Worm (Caenorhabditis elegans): ENCODE measurements around the gene klf-3.

klf-3 gene

DNA sequence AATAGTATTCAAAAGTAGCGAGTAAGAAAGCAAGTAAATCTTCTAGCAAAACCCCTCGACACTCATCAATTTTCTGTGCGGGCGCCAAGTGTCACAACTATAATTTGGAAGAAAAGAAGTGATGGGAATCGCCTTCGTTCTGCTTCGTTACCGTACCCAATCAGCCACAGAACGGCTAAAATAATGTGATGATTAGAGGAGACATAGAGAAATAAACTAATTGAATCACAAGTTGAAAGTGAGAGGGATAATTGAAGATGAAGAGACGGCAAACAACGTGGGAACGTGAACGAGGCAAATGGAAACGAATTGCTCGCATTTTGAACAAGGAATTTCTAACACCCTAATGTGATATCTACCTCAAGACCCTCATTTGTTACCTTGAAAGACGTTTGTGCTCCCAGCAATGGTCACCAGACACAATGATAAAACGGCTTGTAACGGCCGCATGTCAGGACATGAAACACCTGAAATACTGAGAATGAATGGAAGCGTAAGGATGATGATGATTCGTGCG lies 26.0 kb downstream of the klf-3 start, which contains the start of gene T19D12.6:
Gene T19D12.6 (minus strand): TSS at position 467 of the 517 bp plus-strand sequence.
- TF ChIP-seq hmg-1.2 (GFP tag; IDR thresholded peaks at IDR 0.05) = peak; percentile 6; the same call in 1 of the 2 replicates
- no peak for TF ChIP-seq tbx-9 (tag; optimal IDR thresholded peaks at IDR 0.05; ENCODE audit: borderline replicate concordance)
- no peak for TF ChIP-seq unc-130 (GFP tag; optimal IDR thresholded peaks at IDR 0.05)
- TF ChIP-seq D2030.7 (GFP tag; IDR thresholded peaks at IDR 0.05) = no peak

DNA sequence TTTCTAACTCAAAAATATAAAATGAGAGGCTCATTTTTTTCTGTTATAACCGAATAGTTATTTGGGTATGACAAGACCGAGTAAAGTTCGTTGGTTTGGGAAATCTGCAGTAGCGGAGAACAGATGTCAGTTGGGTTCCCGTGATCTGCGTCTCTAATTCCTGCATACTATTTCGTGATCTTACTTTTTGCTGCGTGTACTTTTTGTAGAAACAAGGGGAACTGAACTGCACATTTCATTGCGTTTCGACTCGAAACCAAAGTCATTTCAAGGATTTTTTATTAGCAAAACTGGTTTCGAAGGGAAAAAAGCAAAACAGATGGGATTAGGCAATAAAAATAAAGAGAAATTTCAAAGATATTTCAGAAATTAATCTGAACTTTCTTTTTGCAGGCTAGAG lies 30.2 kb downstream of the klf-3 start:
- TF ChIP-seq hmg-1.2 (GFP tag; IDR thresholded peaks at IDR 0.05) (peak; percentile 68; the same call in 1 of the 2 replicates), snpc-3.4 (tag; optimal IDR thresholded peaks at IDR 0.05) (no peak)

DNA sequence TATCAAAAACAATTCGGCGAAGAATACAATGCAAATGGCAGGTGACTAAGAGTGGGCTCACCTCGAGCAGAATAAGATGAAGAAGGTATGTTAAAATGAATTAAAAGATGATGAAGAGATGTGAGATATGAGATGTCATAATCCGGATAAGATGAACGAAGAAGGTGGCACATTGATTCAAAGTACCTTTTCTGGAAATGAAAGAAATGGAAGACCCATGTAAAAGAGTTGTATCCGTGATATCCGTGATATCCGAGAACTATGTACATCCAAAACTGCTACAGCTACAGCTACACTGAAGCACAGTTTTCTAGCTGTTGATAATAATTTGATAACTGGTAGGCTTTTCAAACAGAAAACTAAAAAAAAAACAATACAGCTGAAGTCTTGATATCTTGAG lies 32.3 kb downstream of the klf-3 start, which contains the start of gene oig-8:
Gene oig-8 (minus strand): TSS at position 101 of the 400 bp plus-strand sequence.
- TF ChIP-seq ztf-28 (GFP tag; IDR thresholded peaks at IDR 0.05) (no peak), ceh-40 (GFP tag; IDR thresholded peaks at IDR 0.05) (no peak), mel-28 (tag; optimal IDR thresholded peaks at IDR 0.05; ENCODE audit: borderline replicate concordance) (no peak), pha-4 (tag; optimal IDR thresholded peaks at IDR 0.05) (no peak), lag-1 (GFP tag; IDR thresholded peaks at IDR 0.05) (no peak), unc-62 (GFP tag; optimal IDR thresholded peaks at IDR 0.05) (no peak), B0019.2 (GFP tag; conservative IDR thresholded peaks at IDR 0.05) (no peak), dox-1 (GFP tag; IDR thresholded peaks at IDR 0.05) (no peak), snpc-1.1 (tag; optimal IDR thresholded peaks at IDR 0.05; ENCODE audit: insufficient read depth) (no peak), ama-1 (optimal IDR thresholded peaks at IDR 0.05) (no peak), ama-1 (GFP tag; optimal IDR thresholded peaks at IDR 0.05) (no peak), nhr-27 (tag; optimal IDR thresholded peaks at IDR 0.05) (no peak), F33H1.4 (GFP tag; IDR thresholded peaks at IDR 0.05) (no peak), attf-5 (GFP tag; optimal IDR thresholded peaks at IDR 0.05) (no peak), Y53G8AR.9 (GFP tag; conservative IDR thresholded peaks at IDR 0.05) (no peak)

DNA sequence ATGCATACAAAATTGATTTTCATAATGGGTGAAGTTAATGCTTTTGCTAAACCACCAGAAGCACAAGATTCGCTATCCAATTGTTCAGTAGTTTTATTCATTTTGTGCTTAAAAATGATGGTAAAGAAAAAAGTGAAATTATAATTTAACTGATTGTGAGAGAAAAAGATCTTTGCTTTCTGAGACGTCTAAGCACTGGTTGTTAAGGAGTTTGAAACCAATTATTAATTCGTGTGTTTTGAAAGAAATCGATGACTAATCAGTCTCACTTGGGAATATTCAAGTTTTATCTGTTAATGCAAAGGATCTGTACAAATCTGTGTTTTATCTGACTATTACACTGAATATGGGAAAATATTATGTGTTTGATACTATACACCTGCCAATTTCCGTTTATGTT lies 35.0 kb downstream of the klf-3 start, which contains the start of gene sra-26:
Gene sra-26 (minus strand): TSS at position 101 of the 400 bp plus-strand sequence.
- TF ChIP-seq hmg-20 (GFP tag; IDR thresholded peaks at IDR 0.05) (no peak), snpc-4 (GFP tag; optimal IDR thresholded peaks at IDR 0.05) (no peak), snpc-4 (tag; optimal IDR thresholded peaks at IDR 0.05) (no peak), ceh-91 (GFP tag; IDR thresholded peaks at IDR 0.05) (no peak)

DNA sequence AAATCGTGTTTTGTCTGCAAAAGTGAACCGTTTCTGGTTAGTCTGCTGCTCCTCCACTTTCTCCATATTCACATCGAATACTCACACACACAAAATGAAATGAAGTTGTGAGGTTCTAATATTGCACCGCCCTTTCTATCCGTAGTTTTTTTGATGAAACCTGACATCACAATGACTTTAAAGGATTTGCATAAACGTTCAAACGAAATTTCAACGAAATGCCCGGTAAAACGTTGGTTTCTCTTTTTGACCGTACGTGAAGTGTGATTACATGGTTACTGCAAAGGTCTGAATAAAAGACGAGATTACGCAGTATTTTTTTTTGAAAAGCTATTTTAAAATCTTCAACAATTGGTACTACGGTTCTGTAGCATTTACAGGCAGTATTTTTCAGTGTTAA lies 37.6 kb downstream of the klf-3 start, which contains the start of gene T19D12.9:
Gene T19D12.9 (minus strand): TSS at position 101 of the 400 bp plus-strand sequence.
- no peak for TF ChIP-seq attf-5 (GFP tag; optimal IDR thresholded peaks at IDR 0.05)

DNA sequence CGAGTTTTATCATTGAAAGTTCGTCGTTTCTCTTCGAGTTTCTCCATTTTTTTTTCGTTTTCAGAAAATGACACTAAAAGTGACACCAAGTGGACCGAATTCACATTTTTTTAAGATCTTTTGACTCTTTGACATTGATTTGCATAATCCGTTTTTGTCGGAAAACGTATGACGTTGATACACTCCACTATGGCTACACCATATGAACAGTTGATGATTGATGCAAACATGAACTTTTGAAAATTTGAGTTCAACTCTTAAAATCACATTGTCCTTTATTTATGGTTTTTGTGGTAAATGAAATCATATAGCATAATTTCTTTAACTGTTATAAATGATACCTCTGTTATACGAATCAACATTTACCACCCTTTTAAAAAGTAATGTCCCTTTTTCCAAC lies 42.1 kb downstream of the klf-3 start, which contains the start of gene T19D12.10:
Gene T19D12.10 (minus strand): TSS at position 101 of the 400 bp plus-strand sequence.
- TF ChIP-seq hsf-1 (GFP tag; IDR thresholded peaks at IDR 0.05) (no peak), ztf-6 (GFP tag; IDR thresholded peaks at IDR 0.05) (no peak), ztf-25 (GFP tag; IDR thresholded peaks at IDR 0.05) (no peak), zfh-2 (GFP tag; conservative IDR thresholded peaks at IDR 0.05) (no peak), hrde-1 (tag; optimal IDR thresholded peaks at IDR 0.05; ENCODE audit: borderline replicate concordance) (no peak), tbp1 (GFP tag; optimal IDR thresholded peaks at IDR 0.05) (no peak), nhr-179 (tag; optimal IDR thresholded peaks at IDR 0.05) (no peak), F52B5.7 (tag; optimal IDR thresholded peaks at IDR 0.05) (no peak), D2030.7 (GFP tag; IDR thresholded peaks at IDR 0.05) (no peak), K11D2.4 (GFP tag; IDR thresholded peaks at IDR 0.05) (no peak), F33H1.4 (GFP tag; IDR thresholded peaks at IDR 0.05) (no peak), C06A6.2 (GFP tag; conservative IDR thresholded peaks at IDR 0.05) (no peak), tbx-9 (tag; optimal IDR thresholded peaks at IDR 0.05; ENCODE audit: borderline replicate concordance) (no peak), B0019.2 (GFP tag; conservative IDR thresholded peaks at IDR 0.05) (no peak), efl-1 (GFP tag; optimal IDR thresholded peaks at IDR 0.05) (no peak), lin-54 (GFP tag; optimal IDR thresholded peaks at IDR 0.05) (no peak)

Data from whole organism, young adult.